Fruit fly (Drosophila melanogaster): ENCODE results near the gene rdgA.
A peak's percentile ranks its signal among the peaks of the same experiment; 100 is the strongest.

The rdgA gene

dm6 chrX:8894315-8895017 lies 12.4 kb upstream of the rdgA start (continued):
- TF ChIP-seq Pdp1 (GFP tag; optimal IDR thresholded peaks at IDR 0.05) = peak; percentile 57 to 96
- peak; percentile 77 for TF ChIP-seq CG14441 (GFP tag; IDR thresholded peaks at IDR 0.05)
- peak; percentile 61 for TF ChIP-seq slbo (GFP tag; IDR thresholded peaks at IDR 0.05)
- TF ChIP-seq MTF-1 (GFP tag; optimal IDR thresholded peaks at IDR 0.05; ENCODE audit: borderline replicate concordance) = peak; percentile 34
- TF ChIP-seq twi (tag; optimal IDR thresholded peaks at IDR 0.05) = peak; percentile 41
- no peak for TF ChIP-seq sim (GFP tag; IDR thresholded peaks at IDR 0.05)
- TF ChIP-seq CG1792 (GFP tag; optimal IDR thresholded peaks at IDR 0.05) = no peak
- peak; percentile 77 for TF ChIP-seq Hsf (GFP tag; optimal IDR thresholded peaks at IDR 0.05)
- peak; percentile 72 for TF ChIP-seq croc (GFP tag; conservative IDR thresholded peaks at IDR 0.05)
- no peak for TF ChIP-seq CG1832 (GFP tag; optimal IDR thresholded peaks at IDR 0.05)
- TF ChIP-seq pan (optimal IDR thresholded peaks at IDR 0.05) = no peak
- peak in 1 of 2 experiments; percentile 82 for TF ChIP-seq pan (GFP tag; optimal IDR thresholded peaks at IDR 0.05 in 1 of 2, IDR thresholded peaks at IDR 0.05 in 1 of 2)
- TF ChIP-seq repo (GFP tag; optimal IDR thresholded peaks at IDR 0.05) = peak; percentile 32
- TF ChIP-seq nerfin-2 (GFP tag; IDR thresholded peaks at IDR 0.05; ENCODE audit: partially characterized antibody) = no peak
- peak; percentile 57 for TF ChIP-seq CG14667 (GFP tag; IDR thresholded peaks at IDR 0.05)
- peak; percentile 66 for TF ChIP-seq Meics (GFP tag; optimal IDR thresholded peaks at IDR 0.05)
- peak; percentile 87 for TF ChIP-seq CG11504 (tag; optimal IDR thresholded peaks at IDR 0.05)
- TF ChIP-seq Optix (GFP tag; IDR thresholded peaks at IDR 0.05) = peak; percentile 76; the same call in 2 of the 3 replicates
- no peak for TF ChIP-seq CG43689 (GFP tag; IDR thresholded peaks at IDR 0.05)
- peak; percentile 4 for TF ChIP-seq CG7271 (tag; optimal IDR thresholded peaks at IDR 0.05)
- TF ChIP-seq tna (GFP tag; IDR thresholded peaks at IDR 0.05; ENCODE audit: partially characterized antibody) = no peak
- TF ChIP-seq ssp (GFP tag; IDR thresholded peaks at IDR 0.05) = peak; percentile 62
- peak; percentile 83 for TF ChIP-seq CG12391 (tag; optimal IDR thresholded peaks at IDR 0.05)
- no peak for TF ChIP-seq CG3163 (GFP tag; optimal IDR thresholded peaks at IDR 0.05)
- peak; percentile 31 for TF ChIP-seq Jarid2 (GFP tag; optimal IDR thresholded peaks at IDR 0.05)
- peak; percentile 78 for TF ChIP-seq CG6689 (GFP tag; IDR thresholded peaks at IDR 0.05)
- TF ChIP-seq Blimp-1 (GFP tag; optimal IDR thresholded peaks at IDR 0.05) = peak; percentile 83
- TF ChIP-seq unc-4 (GFP tag; IDR thresholded peaks at IDR 0.05; ENCODE audit: partially characterized antibody) = no peak
- TF ChIP-seq Dbx (GFP tag; IDR thresholded peaks at IDR 0.05) = peak; percentile 57; the same call in 1 of the 3 replicates
- peak; percentile 79 for TF ChIP-seq CG6254 (GFP tag; optimal IDR thresholded peaks at IDR 0.05)
- peak; percentile 61 for TF ChIP-seq Camta (GFP tag; optimal IDR thresholded peaks at IDR 0.05)
- peak; percentile 40 for TF ChIP-seq Usf (GFP tag; optimal IDR thresholded peaks at IDR 0.05)
- peak; percentile 76 for TF ChIP-seq HHEX (GFP tag; optimal IDR thresholded peaks at IDR 0.05)
- no peak for TF ChIP-seq sna (GFP tag; IDR thresholded peaks at IDR 0.05; ENCODE audit: partially characterized antibody)
- no peak for TF ChIP-seq ham (GFP tag; IDR thresholded peaks at IDR 0.05)
- TF ChIP-seq zfh1 (GFP tag; IDR thresholded peaks at IDR 0.05) = peak; percentile 85
- no peak for TF ChIP-seq gfzf (GFP tag; optimal IDR thresholded peaks at IDR 0.05)
- peak; percentile 37 for TF ChIP-seq CG31365 (tag; optimal IDR thresholded peaks at IDR 0.05)
- peak; percentile 43 for TF ChIP-seq D19B (GFP tag; optimal IDR thresholded peaks at IDR 0.05)
- peak; percentile 66; the same call in 2 of the 3 replicates for TF ChIP-seq CG14050 (GFP tag; IDR thresholded peaks at IDR 0.05)
- TF ChIP-seq br (optimal IDR thresholded peaks at IDR 0.05) = no peak
- no peak for TF ChIP-seq CG34376 (GFP tag; optimal IDR thresholded peaks at IDR 0.05)
- TF ChIP-seq CG17385 (GFP tag; optimal IDR thresholded peaks at IDR 0.05) = peak; percentile 76
- peak; percentile 52 for TF ChIP-seq jing (GFP tag; optimal IDR thresholded peaks at IDR 0.05)
- peak; percentile 52 for TF ChIP-seq CG1647 (GFP tag; optimal IDR thresholded peaks at IDR 0.05)
- peak; percentile 82 for TF ChIP-seq Oli (tag; optimal IDR thresholded peaks at IDR 0.05)
- TF ChIP-seq run (tag; optimal IDR thresholded peaks at IDR 0.05) = peak; percentile 90
- no peak for TF ChIP-seq yki (optimal IDR thresholded peaks at IDR 0.05)
- no peak for TF ChIP-seq hbn (GFP tag; IDR thresholded peaks at IDR 0.05; ENCODE audit: partially characterized antibody)
- TF ChIP-seq her (GFP tag; optimal IDR thresholded peaks at IDR 0.05) = peak; percentile 18

Measured in whole organism, embryonic.